Worm (Caenorhabditis elegans) whole organism, L1 larva: ENCODE measurements around the gene mlp-1.

ENCODE experiments used
- mab-9 ChIP-seq: fragments of 200-800 bp; sonication (Bioruptor generic); IDR thresholded peaks from 2 replicates; pipeline ENCODE4 v1.3.6; 2022; ENCODE audit warnings: missing genetic modification reagents, missing genetic modification characterization, missing compliant biosample characterization
- ztf-11 ChIP-seq, 2 experiments: sonication (generic microtip); optimal IDR thresholded peaks; 2 replicates each; lab custom pipeline; 2016 to 2017; ENCODE audit warnings: missing genetic modification characterization in 2 of 2, missing biosample characterization in 1 of 2, missing compliant biosample characterization in 1 of 2

ce11 chrIII:5948162-5948933, 26.5 kb downstream of the mlp-1 start, which contains the start of the genes F25B5.6 and F25B5.3:
- no peak for TF ChIP-seq ztf-11 (tag; optimal IDR thresholded peaks at IDR 0.05; lab: Kevin White, UChicago)
- no peak for TF ChIP-seq mab-9 (GFP tag; lab: Robert Waterston, UW)
